Worm (Caenorhabditis elegans) whole organism, young adult: Measurements from ENCODE around the gene str-256.

ENCODE experiments used
- F10E7.11 ChIP-seq: sonication (generic microtip); optimal IDR thresholded peaks from 2 replicates; lab custom pipeline; 2017; ENCODE audit warnings: mild to moderate bottlenecking, missing genetic modification characterization, moderate library complexity, missing compliant biosample characterization
- ama-1 ChIP-seq, 3 experiments: fragments of 150-350 bp in 1 of 3; sonication (generic microtip) in 2 of 3; optimal IDR thresholded peaks; 2 replicates each; lab custom pipeline; 2014 to 2018; ENCODE audit warnings: missing biosample characterization in 2 of 3, missing genetic modification characterization in 2 of 3, missing genetic modification reagents in 2 of 3
- atf-7 ChIP-seq: sonication (generic microtip); optimal IDR thresholded peaks from 2 replicates; lab custom pipeline; 2017; ENCODE audit warnings: mild to moderate bottlenecking, missing genetic modification characterization, missing compliant biosample characterization
- cebp-1 ChIP-seq, 2 experiments: fragments of 200-800 bp in 1 of 2; sonication (Bioruptor generic) in 1 of 2; sonication (generic microtip) in 1 of 2; IDR thresholded peaks in 1 of 2; optimal IDR thresholded peaks in 1 of 2; 2 replicates each; pipeline versions ENCODE4 v1.3.6 to Lab custom; 2017 to 2022; ENCODE audit warnings: missing compliant biosample characterization in 2 of 2, missing genetic modification characterization in 2 of 2, mild to moderate bottlenecking in 1 of 2, missing genetic modification reagents in 1 of 2, moderate library complexity in 1 of 2
- ceh-79 ChIP-seq: sonication (generic microtip); optimal IDR thresholded peaks from 2 replicates; lab custom pipeline; 2017; ENCODE audit warnings: mild to moderate bottlenecking, missing genetic modification characterization, missing compliant biosample characterization
- fkh-3 ChIP-seq: sonication (generic microtip); optimal IDR thresholded peaks from 2 replicates; lab custom pipeline; 2016; ENCODE audit warnings: mild to moderate bottlenecking, missing genetic modification characterization, missing compliant biosample characterization
- lin-35 ChIP-seq, 3 experiments: fragments of 150-350 bp in 2 of 3; sonication (generic microtip) in 1 of 3; optimal IDR thresholded peaks; 2 replicates each; lab custom pipeline; 2014 to 2018; ENCODE audit warnings: missing biosample characterization in 3 of 3, missing genetic modification characterization in 3 of 3, missing genetic modification reagents in 3 of 3
- madf-3 ChIP-seq: fragments of 200-800 bp; sonication (Bioruptor generic); IDR thresholded peaks from 2 replicates; pipeline ENCODE4 v1.3.6; 2022; ENCODE audit warnings: missing genetic modification reagents, missing genetic modification characterization, missing compliant biosample characterization
- pha-4 ChIP-seq: fragments of 150-350 bp; sonication (generic microtip); optimal IDR thresholded peaks from 2 replicates; lab custom pipeline; 2014; ENCODE audit warnings: missing biosample characterization, missing genetic modification reagents, missing genetic modification characterization
- snpc-1.1 ChIP-seq: sonication (generic microtip); optimal IDR thresholded peaks from 2 replicates; lab custom pipeline; 2017; ENCODE audit warnings: missing genetic modification characterization, mild to moderate bottlenecking, missing compliant biosample characterization, antibody characterized with exemption, moderate library complexity, missing genotype, missing genetic modification reagents; ENCODE audit not compliant: insufficient read depth
- sptf-2 ChIP-seq: fragments of 200-800 bp; sonication (Bioruptor generic); optimal IDR thresholded peaks from 2 replicates; lab custom pipeline; 2018; ENCODE audit warnings: mild to moderate bottlenecking, missing genetic modification characterization, missing compliant biosample characterization
- unc-130 ChIP-seq: sonication (generic microtip); optimal IDR thresholded peaks from 2 replicates; lab custom pipeline; 2016; ENCODE audit warnings: missing genetic modification reagents, missing genetic modification characterization, missing compliant biosample characterization
- unc-62 ChIP-seq: fragments of 150-350 bp; optimal IDR thresholded peaks from 2 replicates; lab custom pipeline; 2014; ENCODE audit warnings: missing biosample characterization, missing genetic modification reagents, missing genetic modification characterization
- xnd-1 ChIP-seq: sonication (generic microtip); optimal IDR thresholded peaks from 2 replicates; lab custom pipeline; 2016; ENCODE audit warnings: missing genotype, missing genetic modification reagents, missing genetic modification characterization, missing compliant biosample characterization

- no peak for TF ChIP-seq ceh-79 (tag; lab: Kevin White, UChicago)
- TF ChIP-seq unc-62, result no peak
- no peak for TF ChIP-seq pha-4
- no peak for TF ChIP-seq cebp-1 (GFP tag; IDR thresholded peaks at IDR 0.05; lab: Robert Waterston, UW)
- TF ChIP-seq cebp-1 (tag; optimal IDR thresholded peaks at IDR 0.05; lab: Kevin White, UChicago), result no peak
- TF ChIP-seq ama-1 (optimal IDR thresholded peaks at IDR 0.05; lab: Kevin White, UChicago), result no peak
- TF ChIP-seq ama-1 (GFP tag; optimal IDR thresholded peaks at IDR 0.05; lab: Kevin White, UChicago), result no peak
- TF ChIP-seq fkh-3, result no peak
- no peak for TF ChIP-seq F10E7.11 (tag; lab: Kevin White, UChicago)
- TF ChIP-seq snpc-1.1 (tag; lab: Kevin White, UChicago), result no peak
- no peak for TF ChIP-seq unc-130
- no peak for TF ChIP-seq lin-35 (GFP tag; optimal IDR thresholded peaks at IDR 0.05; lab: Kevin White, UChicago)
- TF ChIP-seq atf-7 (tag; lab: Kevin White, UChicago), result no peak
- no peak for TF ChIP-seq madf-3 (GFP tag; lab: Robert Waterston, UW)
- TF ChIP-seq xnd-1 (tag; lab: Kevin White, UChicago), result no peak
- no peak for TF ChIP-seq sptf-2 (GFP tag; lab: Kevin White, UChicago)
Measured at ce11 chrV:484285-484890, 16.7 kb downstream of the str-256 start, which contains the start of gene nhr-212.
